Fruit fly (Drosophila melanogaster) whole organism, wandering third instar larva: ENCODE data around the gene CG14105.

Experiments used
- CG9705 ChIP-seq: fragments of 200-800 bp; sonication (Bioruptor generic); optimal IDR thresholded peaks from 2 replicates; lab custom pipeline; 2018; ENCODE audit warnings: missing biosample characterization, mild to moderate bottlenecking, missing genetic modification characterization
- Hr78 ChIP-seq: fragments of >200 bp; optimal IDR thresholded peaks from 2 replicates; lab custom pipeline; 2017; ENCODE audit warnings: missing biosample characterization, missing genetic modification characterization
- Rel ChIP-seq, 2 experiments: fragments of 200-800 bp; sonication (Bioruptor generic) in 1 of 2; optimal IDR thresholded peaks; 2 replicates in 1 of 2; 3 replicates in 1 of 2; lab custom pipeline; 2016 to 2019; ENCODE audit warnings: mild to moderate bottlenecking in 2 of 2, missing biosample characterization in 2 of 2, missing genetic modification characterization in 2 of 2, moderate library complexity in 1 of 2
- br ChIP-seq: fragments of 200-800 bp; sonication (Bioruptor generic); optimal IDR thresholded peaks from 2 replicates; lab custom pipeline; 2016; ENCODE audit warnings: missing biosample characterization, missing genetic modification characterization
- dl ChIP-seq, 2 experiments: fragments of 175-275, 200-275 bp in 1 of 2; fragments of 200-275 bp in 1 of 2; sonication (Bioruptor generic); optimal IDR thresholded peaks; lab custom pipeline; 2018; ENCODE audit warnings: mild to moderate bottlenecking in 2 of 2, missing biosample characterization in 2 of 2, missing genetic modification characterization in 2 of 2, moderate library complexity in 2 of 2; ENCODE audit not compliant: partially characterized antibody in 2 of 2, insufficient read depth in 1 of 2
- fru ChIP-seq: fragments of 200-800 bp; sonication (Bioruptor generic); optimal IDR thresholded peaks from 3 replicates; lab custom pipeline; 2016; ENCODE audit warnings: missing biosample characterization, mild to moderate bottlenecking, missing genetic modification characterization

DNA sequence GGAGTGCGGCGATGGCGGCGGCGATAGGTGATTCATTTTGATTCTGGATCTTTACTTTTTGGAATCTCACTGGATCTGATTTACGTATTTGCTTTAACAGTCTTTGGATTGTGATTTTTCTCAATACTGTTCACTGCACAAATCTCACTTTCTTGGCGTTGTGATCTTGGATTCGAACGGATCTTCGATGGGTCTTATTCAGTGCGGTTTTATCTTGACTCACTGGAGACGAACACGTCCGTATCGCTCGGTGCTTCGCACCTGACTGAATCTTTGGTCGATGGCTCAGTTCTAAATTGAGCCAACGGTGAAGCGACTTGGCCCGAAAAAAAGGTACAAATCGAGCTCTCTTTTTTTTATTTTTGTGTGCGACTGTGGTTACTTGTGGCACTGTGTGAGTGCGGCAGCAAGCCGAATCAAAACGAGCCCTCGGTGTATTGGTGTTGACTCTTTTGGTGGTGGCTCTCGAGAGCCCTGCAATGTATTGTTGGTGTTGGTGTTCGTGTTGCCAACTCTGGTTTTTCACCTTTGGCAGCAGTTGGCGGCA, 25.5 kb downstream of the CG14105 start, which contains the start of gene sens:
- TF ChIP-seq Hr78 (no peak), Rel (GFP tag; optimal IDR thresholded peaks at IDR 0.05; lab: Kevin White, UChicago) (no peak), Rel (tag; optimal IDR thresholded peaks at IDR 0.05; lab: Kevin White, UChicago) (no peak), dl (GFP tag; optimal IDR thresholded peaks at IDR 0.05; lab: Kevin White, UChicago; ENCODE audit: insufficient read depth in 1 of 2, partially characterized antibody in 2 of 2) (no peak), fru (GFP tag; lab: Kevin White, UChicago) (no peak), CG9705 (no peak), br (GFP tag; lab: Kevin White, UChicago) (no peak)
